Worm (Caenorhabditis elegans) whole organism, early embryonic: Measurements from ENCODE around the gene M151.1.

ENCODE experiments used
- B0310.2 ChIP-seq: sonication (generic microtip); optimal IDR thresholded peaks from 2 replicates; lab custom pipeline; 2016; ENCODE audit warnings: mild to moderate bottlenecking, missing genetic modification characterization, missing compliant biosample characterization
- F13C5.2 ChIP-seq: sonication (generic microtip); optimal IDR thresholded peaks from 2 replicates; lab custom pipeline; 2017; ENCODE audit warnings: mild to moderate bottlenecking, missing genetic modification characterization, inconsistent platforms, missing compliant biosample characterization
- aly-1 ChIP-seq: sonication (generic microtip); optimal IDR thresholded peaks from 2 replicates; lab custom pipeline; 2016; ENCODE audit warnings: missing genetic modification characterization, missing compliant biosample characterization
- ama-1 ChIP-seq: fragments of 150-350 bp; optimal IDR thresholded peaks from 2 replicates; lab custom pipeline; 2014
- ceh-13 ChIP-seq: fragments of 200-800 bp; sonication (Bioruptor generic); optimal IDR thresholded peaks from 2 replicates; lab custom pipeline; 2018; ENCODE audit warnings: mild to moderate bottlenecking, missing genetic modification characterization, missing compliant biosample characterization
- ceh-36 ChIP-seq: sonication (generic microtip); optimal IDR thresholded peaks from 2 replicates; lab custom pipeline; 2016; ENCODE audit warnings: missing genetic modification characterization, inconsistent platforms, missing compliant biosample characterization
- ets-7 ChIP-seq: sonication (generic microtip); optimal IDR thresholded peaks from 2 replicates; lab custom pipeline; 2016; ENCODE audit warnings: missing genotype, missing genetic modification characterization, missing compliant biosample characterization
- flt-1 ChIP-seq: fragments of 200-800 bp; sonication (Bioruptor generic); IDR thresholded peaks from 2 replicates; pipeline ENCODE4 v1.3.6; 2022; ENCODE audit warnings: missing genetic modification characterization, missing compliant biosample characterization
- hmbx-1 ChIP-seq: sonication (generic microtip); optimal IDR thresholded peaks from 2 replicates; lab custom pipeline; 2016; ENCODE audit warnings: mild to moderate bottlenecking, missing genetic modification characterization, missing compliant biosample characterization
- hmg-4 ChIP-seq: fragments of 200-800 bp; sonication (Bioruptor generic); optimal IDR thresholded peaks from 2 replicates; lab custom pipeline; 2018; ENCODE audit warnings: mild to moderate bottlenecking, missing genetic modification characterization, missing compliant biosample characterization
- hnd-1 ChIP-seq: sonication (generic microtip); optimal IDR thresholded peaks from 2 replicates; lab custom pipeline; 2016; ENCODE audit warnings: missing genetic modification characterization, missing compliant biosample characterization
- pes-1 ChIP-seq: fragments of 200-800 bp; sonication (Bioruptor generic); IDR thresholded peaks from 2 replicates; pipeline ENCODE4 v1.3.6; 2022; ENCODE audit warnings: missing genetic modification reagents, missing genetic modification characterization, missing compliant biosample characterization
- scrt-1 ChIP-seq: fragments of 200-800 bp; sonication (Bioruptor generic); IDR thresholded peaks from 2 replicates; pipeline ENCODE4 v1.3.6; 2022; ENCODE audit warnings: missing genetic modification characterization, missing compliant biosample characterization
- sea-1 ChIP-seq: fragments of 200-800 bp; sonication (Bioruptor generic); conservative IDR thresholded peaks from 2 replicates; pipeline ENCODE4 v1.3.6; 2022; ENCODE audit warnings: missing genetic modification characterization, missing compliant biosample characterization
- tbx-11 ChIP-seq: fragments of 200-800 bp; sonication (Bioruptor generic); IDR thresholded peaks from 2 replicates; pipeline ENCODE4 v1.3.6; 2022; ENCODE audit warnings: missing genetic modification characterization, missing compliant biosample characterization
- tbx-37 ChIP-seq: fragments of 200-800 bp; sonication (Bioruptor generic); conservative IDR thresholded peaks from 2 replicates; pipeline ENCODE4 v1.3.6; 2022; ENCODE audit warnings: missing genetic modification reagents, missing genetic modification characterization, missing compliant biosample characterization
- tra-4 ChIP-seq: sonication (generic microtip); optimal IDR thresholded peaks from 2 replicates; lab custom pipeline; 2017; ENCODE audit warnings: missing genetic modification characterization, missing compliant biosample characterization

Gene M151.1

ce11 chrII:3617512-3617911 lies 23.8 kb upstream of the M151.1 start, which contains the start of gene F40E12.1:
TSS of gene F40E12.1 (plus strand) at chrII:3617812.
- no peak for TF ChIP-seq hmbx-1 (tag; lab: Kevin White, UChicago)
- no peak for TF ChIP-seq scrt-1 (GFP tag; lab: Robert Waterston, UW)
- no peak for TF ChIP-seq ceh-13 (GFP tag; lab: Kevin White, UChicago)
- TF ChIP-seq aly-1 (tag; lab: Kevin White, UChicago): no peak

ce11 chrII:3620862-3621261 lies 20.4 kb upstream of the M151.1 start:
- TF ChIP-seq sea-1 (GFP tag; lab: Robert Waterston, UW): no peak
- no peak for TF ChIP-seq tra-4
- no peak for TF ChIP-seq hnd-1

ce11 chrII:3622014-3622413 lies 19.3 kb upstream of the M151.1 start, which contains the start of gene M151.7:
TSS of gene M151.7 (plus strand) at chrII:3622314.
- TF ChIP-seq pes-1: no peak
- TF ChIP-seq hmbx-1 (tag; lab: Kevin White, UChicago): no peak
- no peak for TF ChIP-seq tbx-11
- no peak for TF ChIP-seq B0310.2 (tag; lab: Kevin White, UChicago)
- TF ChIP-seq sea-1 (GFP tag; lab: Robert Waterston, UW): no peak
- no peak for TF ChIP-seq tbx-37
- no peak for TF ChIP-seq flt-1 (GFP tag; lab: Robert Waterston, UW)
- TF ChIP-seq hmg-4: no peak

- TF ChIP-seq F13C5.2 (tag; lab: Kevin White, UChicago) (no peak), B0310.2 (tag; lab: Kevin White, UChicago) (no peak), sea-1 (GFP tag; lab: Robert Waterston, UW) (no peak), hnd-1 (no peak), ama-1 (lab: Kevin White, UChicago) (no peak), scrt-1 (GFP tag; lab: Robert Waterston, UW) (no peak), pes-1 (no peak), flt-1 (GFP tag; lab: Robert Waterston, UW) (no peak), hmg-4 (no peak), ceh-36 (tag; lab: Kevin White, UChicago) (no peak), ets-7 (tag; lab: Kevin White, UChicago) (no peak), aly-1 (tag; lab: Kevin White, UChicago) (no peak), tra-4 (no peak), tbx-11 (no peak), tbx-37 (no peak), hmbx-1 (tag; lab: Kevin White, UChicago) (no peak), ceh-13 (GFP tag; lab: Kevin White, UChicago) (no peak)
These were observed 14.4 kb upstream of the M151.1 start, which contains the start of gene M151.3 for ce11 chrII:3626872-3627271. TSS of gene M151.3 (plus strand) at chrII:3627172.

- TF ChIP-seq hmbx-1 (tag; lab: Kevin White, UChicago): no peak
- TF ChIP-seq hnd-1: no peak
- TF ChIP-seq B0310.2 (tag; lab: Kevin White, UChicago): no peak
- no peak for TF ChIP-seq scrt-1 (GFP tag; lab: Robert Waterston, UW)
- TF ChIP-seq flt-1 (GFP tag; lab: Robert Waterston, UW): no peak
- no peak for TF ChIP-seq pes-1
- TF ChIP-seq aly-1 (tag; lab: Kevin White, UChicago): no peak
- TF ChIP-seq hmg-4: no peak
- TF ChIP-seq ama-1 (lab: Kevin White, UChicago): no peak
- no peak for TF ChIP-seq tbx-11
- TF ChIP-seq ets-7 (tag; lab: Kevin White, UChicago): no peak
- no peak for TF ChIP-seq ceh-13 (GFP tag; lab: Kevin White, UChicago)
- no peak for TF ChIP-seq F13C5.2 (tag; lab: Kevin White, UChicago)
These were observed 10.5 kb upstream of the M151.1 start, which contains the start of gene M151.2 for ce11 chrII:3630810-3631209. TSS of gene M151.2 (plus strand) at chrII:3631110.

- TF ChIP-seq tbx-11 (no peak), hmbx-1 (tag; lab: Kevin White, UChicago) (no peak), scrt-1 (GFP tag; lab: Robert Waterston, UW) (no peak), ama-1 (lab: Kevin White, UChicago) (no peak), hnd-1 (no peak), tbx-37 (no peak), ets-7 (tag; lab: Kevin White, UChicago) (no peak), flt-1 (GFP tag; lab: Robert Waterston, UW) (no peak), B0310.2 (tag; lab: Kevin White, UChicago) (no peak), F13C5.2 (tag; lab: Kevin White, UChicago) (no peak), sea-1 (GFP tag; lab: Robert Waterston, UW) (no peak), hmg-4 (no peak), ceh-36 (tag; lab: Kevin White, UChicago) (no peak), ceh-13 (GFP tag; lab: Kevin White, UChicago) (no peak), pes-1 (no peak), aly-1 (tag; lab: Kevin White, UChicago) (no peak), tra-4 (no peak)
These were observed 6.5 kb upstream of the M151.1 start for ce11 chrII:3634765-3635164.

- TF ChIP-seq ama-1 (lab: Kevin White, UChicago) (no peak), ceh-36 (tag; lab: Kevin White, UChicago) (no peak), pes-1 (no peak), aly-1 (tag; lab: Kevin White, UChicago) (no peak), tra-4 (no peak), hmg-4 (no peak), ceh-13 (GFP tag; lab: Kevin White, UChicago) (no peak)
These were observed 2.1 kb upstream of the M151.1 start, which contains the start of gene fbxb-31 for ce11 chrII:3639238-3639637. TSS of gene fbxb-31 (minus strand) at chrII:3639338.

- TF ChIP-seq ceh-36 (tag; lab: Kevin White, UChicago) (no peak), F13C5.2 (tag; lab: Kevin White, UChicago) (no peak)
These were observed 1.1 kb upstream of the M151.1 start, which contains the start of gene M151.10 for ce11 chrII:3640197-3640596. TSS of gene M151.10 (minus strand) at chrII:3640297.
